Fruit fly (Drosophila melanogaster) whole organism, embryonic: ENCODE results near the gene Hsp22.

ENCODE experiments used
- Adf1 ChIP-seq: fragments of 200-800 bp; sonication (Bioruptor generic); IDR thresholded peaks from 2 replicates; pipeline ENCODE4 v1.3.6; 2022; ENCODE audit warnings: missing biosample characterization, missing genetic modification characterization
- Bgb ChIP-seq: fragments of 200-800 bp; sonication (Bioruptor generic); IDR thresholded peaks from 2 replicates; pipeline ENCODE4 v1.3.6; 2022; ENCODE audit warnings: missing biosample characterization, missing genetic modification characterization; ENCODE audit not compliant: partially characterized antibody
- CG11723 ChIP-seq: fragments of 200-800 bp; sonication (Bioruptor generic); optimal IDR thresholded peaks from 2 replicates; lab custom pipeline; 2017; ENCODE audit warnings: missing biosample characterization, mild to moderate bottlenecking, missing genetic modification characterization
- CG12391 ChIP-seq: fragments of 200-800 bp; sonication (Bioruptor generic); optimal IDR thresholded peaks from 3 replicates; lab custom pipeline; 2018; ENCODE audit warnings: missing biosample characterization, mild to moderate bottlenecking, missing genetic modification characterization, moderate library complexity
- CG13624 ChIP-seq: fragments of 200-800 bp; sonication (Bioruptor generic); optimal IDR thresholded peaks from 2 replicates; lab custom pipeline; 2016; ENCODE audit warnings: missing biosample characterization, missing genetic modification characterization
- CG16863 ChIP-seq: fragments of 200-800 bp; sonication (Bioruptor generic); optimal IDR thresholded peaks from 3 replicates; lab custom pipeline; 2016; ENCODE audit warnings: missing biosample characterization, missing genetic modification characterization
- CG17912 ChIP-seq: fragments of 200-800 bp; sonication (Bioruptor generic); optimal IDR thresholded peaks from 2 replicates; lab custom pipeline; 2018; ENCODE audit warnings: missing biosample characterization, mild to moderate bottlenecking, missing genetic modification characterization
- CG18262 ChIP-seq: fragments of 200-800 bp; optimal IDR thresholded peaks from 3 replicates; lab custom pipeline; 2019; ENCODE audit warnings: missing biosample characterization, mild to moderate bottlenecking, missing genetic modification characterization, moderate library complexity
- CG2129 ChIP-seq: fragments of 200-800 bp; sonication (Bioruptor generic); IDR thresholded peaks from 2 replicates; pipeline ENCODE4 v1.3.6; 2022; ENCODE audit warnings: missing biosample characterization, missing genetic modification characterization; ENCODE audit not compliant: partially characterized antibody
- CG30020 ChIP-seq: fragments of 200-800 bp; optimal IDR thresholded peaks from 2 replicates; lab custom pipeline; 2019; ENCODE audit warnings: missing biosample characterization, mild to moderate bottlenecking, missing genetic modification characterization, moderate library complexity
- CG30403 ChIP-seq: fragments of 200-800 bp; sonication (Bioruptor generic); optimal IDR thresholded peaks from 3 replicates; lab custom pipeline; 2016; ENCODE audit warnings: missing biosample characterization, missing genetic modification characterization
- CG31224 ChIP-seq: fragments of 200-800 bp; sonication (Bioruptor generic); IDR thresholded peaks from 2 replicates; pipeline ENCODE4 v1.3.6; 2022; ENCODE audit warnings: missing biosample characterization, missing genetic modification characterization
- CG34422 ChIP-seq: fragments of 200-800 bp; sonication (Bioruptor generic); IDR thresholded peaks from 3 replicates; pipeline ENCODE4 v1.3.6; 2022; ENCODE audit warnings: missing biosample characterization, missing genetic modification characterization
- CG4820 ChIP-seq: fragments of 200-800 bp; sonication (Bioruptor generic); optimal IDR thresholded peaks from 3 replicates; lab custom pipeline; 2016; ENCODE audit warnings: missing biosample characterization, missing genetic modification characterization
- CG6791 ChIP-seq: fragments of 200-800 bp; sonication (Bioruptor generic); IDR thresholded peaks from 3 replicates; pipeline ENCODE4 v1.3.6; 2022; ENCODE audit warnings: missing biosample characterization, missing genetic modification characterization; ENCODE audit not compliant: partially characterized antibody
- CG7963 ChIP-seq: fragments of 200-800 bp; sonication (Bioruptor generic); IDR thresholded peaks from 3 replicates; pipeline ENCODE4 v1.3.6; 2022; ENCODE audit warnings: missing biosample characterization, missing genetic modification characterization; ENCODE audit not compliant: partially characterized antibody
- CG9797 ChIP-seq: fragments of 200-800 bp; sonication (Bioruptor generic); optimal IDR thresholded peaks from 3 replicates; lab custom pipeline; 2018; ENCODE audit warnings: missing biosample characterization, mild to moderate bottlenecking, missing genetic modification characterization
- CG9876 ChIP-seq: fragments of 200-800 bp; sonication (Bioruptor generic); optimal IDR thresholded peaks from 2 replicates; lab custom pipeline; 2016; ENCODE audit warnings: missing biosample characterization, missing genetic modification characterization
- CG9932 ChIP-seq: fragments of 200-800 bp; sonication (Bioruptor generic); IDR thresholded peaks from 2 replicates; pipeline ENCODE4 v1.3.6; 2022; ENCODE audit warnings: missing biosample characterization, missing genetic modification characterization
- Dad ChIP-seq: fragments of 200-800 bp; sonication (Bioruptor generic); optimal IDR thresholded peaks from 3 replicates; lab custom pipeline; 2016; ENCODE audit warnings: missing biosample characterization, missing genetic modification characterization
- Dp ChIP-seq: fragments of 200-800 bp; sonication (Bioruptor generic); optimal IDR thresholded peaks from 2 replicates; lab custom pipeline; 2018; ENCODE audit warnings: missing biosample characterization, mild to moderate bottlenecking, missing genetic modification characterization, moderate library complexity
- ERR ChIP-seq: fragments of 200-800 bp; sonication (Bioruptor generic); optimal IDR thresholded peaks from 2 replicates; lab custom pipeline; 2016; ENCODE audit warnings: missing biosample characterization, missing genetic modification characterization
- Ets65A ChIP-seq: fragments of 200-800 bp; sonication (Bioruptor generic); peaks from one replicate; lab custom pipeline; 2016; ENCODE audit warnings: missing biosample characterization, missing genetic modification characterization
- HmgD ChIP-seq: fragments of 200-800 bp; sonication (Bioruptor generic); optimal IDR thresholded peaks from 3 replicates; lab custom pipeline; 2016; ENCODE audit warnings: missing biosample characterization, missing genetic modification characterization
- Hr3 ChIP-seq: fragments of 200-800 bp; sonication (Bioruptor generic); optimal IDR thresholded peaks from 3 replicates; lab custom pipeline; 2016; ENCODE audit warnings: missing biosample characterization, missing genetic modification characterization
- Lhr ChIP-seq: fragments of 200-800 bp; sonication (Bioruptor generic); optimal IDR thresholded peaks from 3 replicates; lab custom pipeline; 2017; ENCODE audit warnings: mild to moderate bottlenecking, missing biosample characterization, missing genetic modification reagents, missing genetic modification characterization
- Med ChIP-seq: fragments of 200-800 bp; sonication (Bioruptor generic); peaks from one replicate; lab custom pipeline; 2016; ENCODE audit warnings: missing biosample characterization, missing genetic modification characterization, mild to moderate bottlenecking, inconsistent platforms, moderate library complexity
- NC2α ChIP-seq: fragments of 200-800 bp; sonication (Bioruptor generic); optimal IDR thresholded peaks from 2 replicates; lab custom pipeline; 2016; ENCODE audit warnings: missing biosample characterization, missing genetic modification characterization
- Opbp ChIP-seq: fragments of 200-800 bp; sonication (Bioruptor generic); IDR thresholded peaks from 3 replicates; pipeline ENCODE4 v1.3.6; 2022; ENCODE audit warnings: missing biosample characterization, missing genetic modification characterization; ENCODE audit not compliant: partially characterized antibody
- Ptx1 ChIP-seq: fragments of 200-800 bp; sonication (Bioruptor generic); IDR thresholded peaks from 2 replicates; pipeline ENCODE4 v1.3.6; 2022; ENCODE audit warnings: missing biosample characterization, missing genetic modification characterization
- Rfx ChIP-seq: fragments of 200-800 bp; sonication (Bioruptor generic); IDR thresholded peaks from 2 replicates; pipeline ENCODE4 v1.3.6; 2022; ENCODE audit warnings: missing biosample characterization, missing genetic modification characterization
- Trl ChIP-seq, 3 experiments: fragments of >200 bp in 2 of 3; fragments of 200-800 bp in 1 of 3; sonication (Bioruptor generic) in 1 of 3; optimal IDR thresholded peaks; 2 replicates in 1 of 3; 3 replicates in 2 of 3; lab custom pipeline; 2016 to 2017; ENCODE audit warnings: missing biosample characterization in 1 of 3, missing genetic modification characterization in 1 of 3
- Xbp1 ChIP-seq: fragments of 200-800 bp; sonication (Bioruptor generic); optimal IDR thresholded peaks from 3 replicates; lab custom pipeline; 2016; ENCODE audit warnings: missing biosample characterization, mild to moderate bottlenecking, missing genetic modification characterization
- ato ChIP-seq: fragments of 200-800 bp; sonication (Bioruptor generic); IDR thresholded peaks from 2 replicates; pipeline ENCODE4 v1.3.6; 2022; ENCODE audit warnings: missing biosample characterization, missing genetic modification characterization; ENCODE audit not compliant: partially characterized antibody
- chinmo ChIP-seq: fragments of 200-800 bp; sonication (Bioruptor generic); IDR thresholded peaks from 4 replicates; pipeline ENCODE4 v1.3.6; 2022; ENCODE audit warnings: missing biosample characterization, missing genetic modification characterization; ENCODE audit not compliant: partially characterized antibody
- danr ChIP-seq: fragments of 200-800 bp; sonication (Bioruptor generic); IDR thresholded peaks from 2 replicates; pipeline ENCODE4 v1.3.6; 2022; ENCODE audit warnings: missing biosample characterization, missing genetic modification characterization
- dpn ChIP-seq, 2 experiments: fragments of 200-800 bp; sonication (Bioruptor generic); optimal IDR thresholded peaks; 3 replicates each; lab custom pipeline; 2016; ENCODE audit warnings: missing biosample characterization in 2 of 2, missing genetic modification characterization in 2 of 2
- ftz-f1 ChIP-seq: fragments of 200-800 bp; sonication (Bioruptor generic); optimal IDR thresholded peaks from 2 replicates; lab custom pipeline; 2016; ENCODE audit warnings: missing biosample characterization, missing genetic modification characterization
- gem ChIP-seq: fragments of 200-800 bp; sonication (Bioruptor generic); optimal IDR thresholded peaks from 2 replicates; lab custom pipeline; 2019; ENCODE audit warnings: missing biosample characterization, mild to moderate bottlenecking, missing genetic modification characterization, moderate library complexity
- gfzf ChIP-seq: fragments of 200-800 bp; sonication (Bioruptor generic); optimal IDR thresholded peaks from 2 replicates; lab custom pipeline; 2016; ENCODE audit warnings: missing biosample characterization, mild to moderate bottlenecking, missing genetic modification characterization, moderate library complexity
- lilli ChIP-seq: fragments of 200-800 bp; sonication (Bioruptor generic); optimal IDR thresholded peaks from 3 replicates; lab custom pipeline; 2016; ENCODE audit warnings: missing biosample characterization, missing genetic modification characterization
- maf-S ChIP-seq: fragments of 200-800 bp; sonication (Bioruptor generic); optimal IDR thresholded peaks from 2 replicates; lab custom pipeline; 2016; ENCODE audit warnings: missing biosample characterization, missing genetic modification characterization
- pzg ChIP-seq: fragments of 200-800 bp; sonication (Bioruptor generic); optimal IDR thresholded peaks from 3 replicates; lab custom pipeline; 2018; ENCODE audit warnings: missing biosample characterization, mild to moderate bottlenecking, missing genetic modification characterization, moderate library complexity
- sens-2 ChIP-seq: fragments of 200-800 bp; sonication (Bioruptor generic); IDR thresholded peaks from 2 replicates; pipeline ENCODE4 v1.3.6; 2022; ENCODE audit warnings: missing biosample characterization, missing genetic modification characterization
- seq ChIP-seq: fragments of 200-800 bp; sonication (Bioruptor generic); IDR thresholded peaks from 2 replicates; pipeline ENCODE4 v1.3.6; 2022; ENCODE audit warnings: missing biosample characterization, missing genetic modification characterization
- sob ChIP-seq: fragments of 200-800 bp; sonication (Bioruptor generic); IDR thresholded peaks from 2 replicates; pipeline ENCODE4 v1.3.6; 2022; ENCODE audit warnings: missing biosample characterization, missing genetic modification characterization
- stwl ChIP-seq: fragments of 200-800 bp; sonication (Bioruptor generic); optimal IDR thresholded peaks from 3 replicates; lab custom pipeline; 2018; ENCODE audit warnings: missing biosample characterization, mild to moderate bottlenecking, missing genetic modification characterization, moderate library complexity
- vnd ChIP-seq: fragments of 200-800 bp; sonication (Bioruptor generic); IDR thresholded peaks from 3 replicates; pipeline ENCODE4 v1.3.6; 2022; ENCODE audit warnings: missing biosample characterization, missing genetic modification characterization; ENCODE audit not compliant: partially characterized antibody

Gene Hsp22

dm6 chr3L:9402157-9402890, 29.6 kb downstream of the Hsp22 start, which contains the start of gene eIF4E1 (continued):
- TF ChIP-seq Trl (optimal IDR thresholded peaks at IDR 0.05; lab: Kevin White, UChicago) (peak in 1 of 2 experiments; percentile 74), Trl (GFP tag; optimal IDR thresholded peaks at IDR 0.05; lab: Kevin White, UChicago) (no peak), Rfx (GFP tag; lab: Robert Waterston, UW) (peak; percentile 65), Med (GFP tag; lab: Kevin White, UChicago) (peak; percentile 74), Lhr (peak; percentile 79), ftz-f1 (GFP tag; lab: Kevin White, UChicago) (peak; percentile 40), CG12391 (peak; percentile 38), CG4820 (GFP tag; lab: Kevin White, UChicago) (no peak), CG31224 (GFP tag; lab: Robert Waterston, UW) (no peak), seq (no peak), Dad (GFP tag; lab: Kevin White, UChicago) (peak; percentile 35), CG2129 (peak; percentile 34; the same call in 1 of the 2 replicates), CG6791 (GFP tag; lab: Robert Waterston, UW) (peak; percentile 73), CG9797 (GFP tag; lab: Kevin White, UChicago) (peak; percentile 91), ato (peak; percentile 62), Opbp (GFP tag; lab: Robert Waterston, UW) (peak; percentile 81), NC2α (no peak), danr (GFP tag; lab: Robert Waterston, UW) (no peak), stwl (tag; lab: Kevin White, UChicago) (peak; percentile 93), dpn (GFP tag; optimal IDR thresholded peaks at IDR 0.05; lab: Kevin White, UChicago) (peak in 1 of 2 experiments; percentile 62), Bgb (GFP tag; lab: Robert Waterston, UW) (peak; percentile 86), CG16863 (GFP tag; lab: Kevin White, UChicago) (no peak), CG17912 (GFP tag; lab: Kevin White, UChicago) (peak; percentile 29), CG30403 (peak; percentile 7), CG18262 (peak; percentile 0), sens-2 (GFP tag; lab: Robert Waterston, UW) (no peak), CG34422 (GFP tag; lab: Robert Waterston, UW) (peak; percentile 57; the same call in 2 of the 3 replicates), CG9876 (GFP tag; lab: Kevin White, UChicago) (peak; percentile 5), HmgD (GFP tag; lab: Kevin White, UChicago) (peak; percentile 55), Ets65A (peak; percentile 89), gem (tag; lab: Kevin White, UChicago) (peak; percentile 5), lilli (GFP tag; lab: Kevin White, UChicago) (peak; percentile 2), CG30020 (tag; lab: Kevin White, UChicago) (peak; percentile 14), Adf1 (GFP tag; lab: Robert Waterston, UW) (0 out of 2 replicates have a peak, but pooled peaks have one; percentile 28), gfzf (GFP tag; lab: Kevin White, UChicago) (peak; percentile 75), Hr3 (GFP tag; lab: Kevin White, UChicago) (no peak), Xbp1 (GFP tag; lab: Kevin White, UChicago) (peak; percentile 46), CG11723 (GFP tag; lab: Kevin White, UChicago) (no peak), CG13624 (GFP tag; lab: Kevin White, UChicago) (peak; percentile 40), Dp (peak; percentile 54), CG7963 (GFP tag; lab: Robert Waterston, UW) (peak; percentile 67), CG9932 (GFP tag; lab: Robert Waterston, UW) (peak; percentile 31; the same call in 1 of the 2 replicates), sob (peak; percentile 41), ERR (GFP tag; lab: Kevin White, UChicago) (peak; percentile 3), maf-S (GFP tag; lab: Kevin White, UChicago) (peak; percentile 2), pzg (GFP tag; lab: Kevin White, UChicago) (peak; percentile 94), chinmo (GFP tag; lab: Robert Waterston, UW) (0 out of 4 replicates have a peak, but pooled peaks have one; percentile 19), vnd (GFP tag; lab: Robert Waterston, UW) (peak; percentile 74; the same call in 2 of the 3 replicates), Ptx1 (no peak)
